Worm (Caenorhabditis elegans) whole organism, early embryonic: Measurements from ENCODE around the gene str-193.

ENCODE experiments used
- B0310.2 ChIP-seq: sonication (generic microtip); optimal IDR thresholded peaks from 2 replicates; lab custom pipeline; 2016; ENCODE audit warnings: mild to moderate bottlenecking, missing genetic modification characterization, missing compliant biosample characterization
- F13C5.2 ChIP-seq: sonication (generic microtip); optimal IDR thresholded peaks from 2 replicates; lab custom pipeline; 2017; ENCODE audit warnings: mild to moderate bottlenecking, missing genetic modification characterization, inconsistent platforms, missing compliant biosample characterization
- aly-1 ChIP-seq: sonication (generic microtip); optimal IDR thresholded peaks from 2 replicates; lab custom pipeline; 2016; ENCODE audit warnings: missing genetic modification characterization, missing compliant biosample characterization
- ama-1 ChIP-seq: fragments of 150-350 bp; optimal IDR thresholded peaks from 2 replicates; lab custom pipeline; 2014
- ceh-36 ChIP-seq: sonication (generic microtip); optimal IDR thresholded peaks from 2 replicates; lab custom pipeline; 2016; ENCODE audit warnings: missing genetic modification characterization, inconsistent platforms, missing compliant biosample characterization
- ets-7 ChIP-seq: sonication (generic microtip); optimal IDR thresholded peaks from 2 replicates; lab custom pipeline; 2016; ENCODE audit warnings: missing genotype, missing genetic modification characterization, missing compliant biosample characterization
- hmbx-1 ChIP-seq: sonication (generic microtip); optimal IDR thresholded peaks from 2 replicates; lab custom pipeline; 2016; ENCODE audit warnings: mild to moderate bottlenecking, missing genetic modification characterization, missing compliant biosample characterization
- hmg-4 ChIP-seq: fragments of 200-800 bp; sonication (Bioruptor generic); optimal IDR thresholded peaks from 2 replicates; lab custom pipeline; 2018; ENCODE audit warnings: mild to moderate bottlenecking, missing genetic modification characterization, missing compliant biosample characterization
- hnd-1 ChIP-seq: sonication (generic microtip); optimal IDR thresholded peaks from 2 replicates; lab custom pipeline; 2016; ENCODE audit warnings: missing genetic modification characterization, missing compliant biosample characterization
- scrt-1 ChIP-seq: fragments of 200-800 bp; sonication (Bioruptor generic); IDR thresholded peaks from 2 replicates; pipeline ENCODE4 v1.3.6; 2022; ENCODE audit warnings: missing genetic modification characterization, missing compliant biosample characterization
- sea-1 ChIP-seq: fragments of 200-800 bp; sonication (Bioruptor generic); conservative IDR thresholded peaks from 2 replicates; pipeline ENCODE4 v1.3.6; 2022; ENCODE audit warnings: missing genetic modification characterization, missing compliant biosample characterization
- tbx-11 ChIP-seq: fragments of 200-800 bp; sonication (Bioruptor generic); IDR thresholded peaks from 2 replicates; pipeline ENCODE4 v1.3.6; 2022; ENCODE audit warnings: missing genetic modification characterization, missing compliant biosample characterization
- tra-4 ChIP-seq: sonication (generic microtip); optimal IDR thresholded peaks from 2 replicates; lab custom pipeline; 2017; ENCODE audit warnings: missing genetic modification characterization, missing compliant biosample characterization

- no peak for TF ChIP-seq ets-7 (tag; lab: Kevin White, UChicago)
- TF ChIP-seq ama-1: no peak
- TF ChIP-seq hmg-4 (GFP tag; lab: Kevin White, UChicago): no peak
- no peak for TF ChIP-seq sea-1
- no peak for TF ChIP-seq hnd-1 (tag; lab: Kevin White, UChicago)
- no peak for TF ChIP-seq tra-4 (tag; lab: Kevin White, UChicago)
- TF ChIP-seq ceh-36 (tag; lab: Kevin White, UChicago): no peak
- TF ChIP-seq F13C5.2 (tag; lab: Kevin White, UChicago): no peak
- TF ChIP-seq aly-1 (tag; lab: Kevin White, UChicago): no peak
- TF ChIP-seq hmbx-1 (tag; lab: Kevin White, UChicago): no peak
- TF ChIP-seq scrt-1 (GFP tag; lab: Robert Waterston, UW): no peak
- no peak for TF ChIP-seq B0310.2 (tag; lab: Kevin White, UChicago)
- no peak for TF ChIP-seq tbx-11
Observed at ce11 chrV:9771970-9772369, 49.7 kb downstream of the str-193 start, which contains the start of gene F46B6.2.
